Worm (Caenorhabditis elegans) whole organism, L1 larva: ENCODE data around the gene srx-6.

Source experiments
- aha-1 ChIP-seq: fragments of 150-350 bp; optimal IDR thresholded peaks from 2 replicates; lab custom pipeline; 2014; ENCODE audit warnings: missing biosample characterization, missing genetic modification characterization
- alr-1 ChIP-seq: fragments of 200-800 bp; sonication (Bioruptor generic); optimal IDR thresholded peaks from 2 replicates; lab custom pipeline; 2018; ENCODE audit warnings: borderline replicate concordance, mild to moderate bottlenecking, missing genetic modification characterization, missing compliant biosample characterization
- ces-1 ChIP-seq: fragments of 150-350 bp; optimal IDR thresholded peaks from 2 replicates; lab custom pipeline; 2014; ENCODE audit warnings: missing biosample characterization, missing genetic modification reagents, missing genetic modification characterization
- efl-1 ChIP-seq, 4 experiments: fragments of 150-350 bp; optimal IDR thresholded peaks in 3 of 4; peaks in 1 of 4; 1 replicate in 1 of 4; 2 replicates in 3 of 4; lab custom pipeline; 2014; ENCODE audit warnings: missing biosample characterization in 2 of 4, missing genetic modification characterization in 2 of 4, missing genetic modification reagents in 2 of 4
- fkh-10 ChIP-seq: sonication (generic microtip); optimal IDR thresholded peaks from 2 replicates; lab custom pipeline; 2017; ENCODE audit warnings: missing biosample characterization, missing genetic modification reagents, missing genetic modification characterization
- fos-1 ChIP-seq: fragments of 150-350 bp; optimal IDR thresholded peaks from 2 replicates; lab custom pipeline; 2014; ENCODE audit warnings: missing biosample characterization, missing genetic modification characterization
- hlh-17 ChIP-seq: fragments of 200-800 bp; sonication (Bioruptor generic); optimal IDR thresholded peaks from 2 replicates; lab custom pipeline; 2018; ENCODE audit warnings: missing genetic modification characterization, mild to moderate bottlenecking, missing compliant biosample characterization, moderate library complexity, borderline replicate concordance
- irx-1 ChIP-seq: sonication (generic microtip); optimal IDR thresholded peaks from 2 replicates; lab custom pipeline; 2016; ENCODE audit warnings: missing genetic modification characterization, missing compliant biosample characterization
- mab-9 ChIP-seq: fragments of 200-800 bp; sonication (Bioruptor generic); IDR thresholded peaks from 2 replicates; pipeline ENCODE4 v1.3.6; 2022; ENCODE audit warnings: missing genetic modification reagents, missing genetic modification characterization, missing compliant biosample characterization
- mdl-1 ChIP-seq, 2 experiments: fragments of 150-350 bp; optimal IDR thresholded peaks; 2 replicates each; lab custom pipeline; 2014 to 2017; ENCODE audit warnings: missing biosample characterization in 2 of 2, missing genetic modification characterization in 2 of 2, inconsistent platforms in 1 of 2
- nhr-19 ChIP-seq: fragments of 200-800 bp; sonication (Bioruptor generic); conservative IDR thresholded peaks from 2 replicates; pipeline ENCODE4 v1.3.6; 2022; ENCODE audit warnings: missing genetic modification characterization, missing compliant biosample characterization
- nhr-71 ChIP-seq: sonication (generic microtip); optimal IDR thresholded peaks from 2 replicates; lab custom pipeline; 2016; ENCODE audit warnings: mild to moderate bottlenecking, missing genetic modification characterization, moderate library complexity, missing compliant biosample characterization
- pag-3 ChIP-seq: sonication (generic microtip); optimal IDR thresholded peaks from 2 replicates; lab custom pipeline; 2017; ENCODE audit warnings: missing genetic modification characterization, mild to moderate bottlenecking, missing compliant biosample characterization, antibody characterized with exemption, borderline replicate concordance; ENCODE audit not compliant: insufficient read depth
- pax-3 ChIP-seq: fragments of 200-800 bp; sonication (Bioruptor generic); optimal IDR thresholded peaks from 2 replicates; lab custom pipeline; 2018; ENCODE audit warnings: mild to moderate bottlenecking, missing genetic modification characterization, moderate library complexity, missing compliant biosample characterization
- snu-23 ChIP-seq: sonication (generic microtip); optimal IDR thresholded peaks from 2 replicates; lab custom pipeline; 2016; ENCODE audit warnings: missing genetic modification characterization, missing compliant biosample characterization
- sox-4 ChIP-seq: sonication (generic microtip); optimal IDR thresholded peaks from 2 replicates; lab custom pipeline; 2016; ENCODE audit warnings: missing genetic modification characterization, missing compliant biosample characterization
- unc-130 ChIP-seq: fragments of 150-350 bp; optimal IDR thresholded peaks from 2 replicates; lab custom pipeline; 2017; ENCODE audit warnings: missing biosample characterization, missing genetic modification characterization, inconsistent platforms
- ztf-4 ChIP-seq: fragments of 150-350 bp; optimal IDR thresholded peaks from 2 replicates; lab custom pipeline; 2014; ENCODE audit warnings: missing biosample characterization, missing genetic modification characterization

The srx-6 gene

DNA sequence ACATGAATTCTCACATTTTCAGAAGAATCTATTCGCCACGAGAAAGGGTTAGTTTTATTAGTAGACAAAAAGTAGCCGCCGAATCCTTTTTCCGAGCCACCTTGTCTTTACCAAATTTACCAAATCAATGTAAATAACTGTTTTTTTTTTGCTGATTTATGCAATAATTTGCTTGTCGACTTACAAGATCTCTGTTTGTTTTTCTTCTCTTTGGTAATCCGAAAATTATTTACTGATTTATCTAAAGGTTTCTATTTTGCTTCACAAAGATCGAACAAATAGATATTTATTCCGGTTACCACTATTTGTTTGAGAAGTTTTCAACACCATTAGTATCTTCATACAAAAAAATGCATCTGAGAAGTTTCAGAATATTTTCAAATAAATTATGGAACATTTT is 47.1 kb downstream of the srx-6 start, which contains the start of gene C13A2.7:
Gene C13A2.7, plus strand, starts transcription at position 301 of the 400 bp plus-strand sequence.
- no peak for TF ChIP-seq alr-1
- TF ChIP-seq nhr-19 (GFP tag; lab: Robert Waterston, UW), result no peak
- no peak for TF ChIP-seq hlh-17 (GFP tag; lab: Kevin White, UChicago)
- TF ChIP-seq aha-1, result no peak
- TF ChIP-seq unc-130 (tag; lab: Kevin White, UChicago), result no peak
- TF ChIP-seq fkh-10 (GFP tag; lab: Kevin White, UChicago), result no peak
- TF ChIP-seq fos-1 (tag; lab: Kevin White, UChicago), result no peak

DNA sequence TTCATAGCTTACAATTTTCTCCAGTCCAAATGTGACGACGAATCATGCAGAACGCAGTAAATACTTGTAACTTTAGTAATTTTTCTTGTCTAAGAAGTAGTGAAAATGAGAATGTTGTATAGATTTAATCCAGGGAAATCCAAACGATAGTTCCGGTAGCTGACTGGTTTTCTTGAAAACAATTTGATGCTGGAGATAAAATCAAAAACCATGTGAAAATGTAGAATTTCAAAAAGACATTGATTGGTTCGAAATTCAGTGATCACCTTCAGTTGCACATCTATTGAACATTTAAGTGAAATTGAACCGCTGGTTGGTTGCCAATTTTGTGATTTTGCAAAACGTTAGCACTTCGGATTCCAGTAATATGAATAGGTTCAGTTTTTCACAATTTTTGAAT is 49.1 kb downstream of the srx-6 start, which contains the start of gene C13A2.9:
Gene C13A2.9, minus strand, starts transcription at position 101 of the 400 bp plus-strand sequence.
- TF ChIP-seq sox-4 (tag; lab: Kevin White, UChicago) (no peak), pag-3 (no peak), efl-1 (optimal IDR thresholded peaks at IDR 0.05; lab: Kevin White, UChicago) (no peak), efl-1 (GFP tag; optimal IDR thresholded peaks at IDR 0.05 in 1 of 2; lab: Kevin White, UChicago) (no peak), mdl-1 (tag; optimal IDR thresholded peaks at IDR 0.05; lab: Kevin White, UChicago) (no peak), snu-23 (no peak), ces-1 (no peak), irx-1 (no peak), mab-9 (GFP tag; lab: Robert Waterston, UW) (no peak), ztf-4 (tag; lab: Kevin White, UChicago) (no peak), pax-3 (no peak), nhr-71 (tag; lab: Kevin White, UChicago) (no peak)
